Fruit fly (Drosophila melanogaster): ENCODE data around the gene Tmem43.
A peak's percentile ranks its signal among the peaks of the same experiment; 100 is the strongest.

The Tmem43 gene

dm6 chr3L:7903489-7904150 is 11.3 kb downstream of the Tmem43 start (continued):
- TF ChIP-seq Side (GFP tag; optimal IDR thresholded peaks at IDR 0.05): peak; percentile 81
- TF ChIP-seq CG6175 (GFP tag; IDR thresholded peaks at IDR 0.05): peak; percentile 30; the same call in 1 of the 3 replicates
- TF ChIP-seq wek (GFP tag; optimal IDR thresholded peaks at IDR 0.05): peak; percentile 20
- TF ChIP-seq CG10654 (GFP tag; optimal IDR thresholded peaks at IDR 0.05): peak; percentile 75
- peak; percentile 77 to 83 for TF ChIP-seq Pdp1 (GFP tag; optimal IDR thresholded peaks at IDR 0.05)
- TF ChIP-seq CG7372 (GFP tag; IDR thresholded peaks at IDR 0.05): peak; percentile 45; the same call in 1 of the 2 replicates
- TF ChIP-seq CG10565 (GFP tag; optimal IDR thresholded peaks at IDR 0.05): no peak
- TF ChIP-seq TFAM (GFP tag; optimal IDR thresholded peaks at IDR 0.05): peak; percentile 44
- peak; percentile 77 for TF ChIP-seq Dek (tag; optimal IDR thresholded peaks at IDR 0.05)
- peak; percentile 74 for TF ChIP-seq H2.0 (GFP tag; IDR thresholded peaks at IDR 0.05)
- TF ChIP-seq chm (GFP tag; IDR thresholded peaks at IDR 0.05): peak; percentile 88
- TF ChIP-seq bigmax (GFP tag; optimal IDR thresholded peaks at IDR 0.05): no peak
- peak; percentile 40 to 96 for TF ChIP-seq bsh (GFP tag; optimal IDR thresholded peaks at IDR 0.05)
- TF ChIP-seq gsb (GFP tag; IDR thresholded peaks at IDR 0.05): 0 out of 2 replicates have a peak, but pooled peaks have one; percentile 15
- TF ChIP-seq CG6654 (GFP tag; optimal IDR thresholded peaks at IDR 0.05): peak; percentile 65
- TF ChIP-seq CG1792 (GFP tag; optimal IDR thresholded peaks at IDR 0.05): peak; percentile 77
- TF ChIP-seq nerfin-2 (GFP tag; IDR thresholded peaks at IDR 0.05; ENCODE audit: partially characterized antibody): no peak
- peak; percentile 88 for TF ChIP-seq NC2β (GFP tag; optimal IDR thresholded peaks at IDR 0.05)
- no peak; the same call in 1 of the 2 replicates for TF ChIP-seq CG10366 (GFP tag; IDR thresholded peaks at IDR 0.05)
- peak in 1 of 2 experiments; percentile 91 for TF ChIP-seq Eip74EF (GFP tag; optimal IDR thresholded peaks at IDR 0.05)
- peak; percentile 90 for TF ChIP-seq CG31441 (GFP tag; IDR thresholded peaks at IDR 0.05)
- no peak for TF ChIP-seq Scr (GFP tag; IDR thresholded peaks at IDR 0.05; ENCODE audit: partially characterized antibody)
- peak; percentile 76 for TF ChIP-seq dm (GFP tag; optimal IDR thresholded peaks at IDR 0.05)
- peak; percentile 19 for TF ChIP-seq gro (GFP tag; optimal IDR thresholded peaks at IDR 0.05)
- peak; percentile 71 for TF ChIP-seq CG1603 (tag; optimal IDR thresholded peaks at IDR 0.05)
- peak; percentile 82 for TF ChIP-seq CG17385 (GFP tag; optimal IDR thresholded peaks at IDR 0.05)
- peak; percentile 88 for TF ChIP-seq CG10147 (GFP tag; optimal IDR thresholded peaks at IDR 0.05)
- TF ChIP-seq Lpt (GFP tag; optimal IDR thresholded peaks at IDR 0.05): no peak
- TF ChIP-seq Six4 (GFP tag; optimal IDR thresholded peaks at IDR 0.05): peak; percentile 83
- no peak for TF ChIP-seq sr (GFP tag; IDR thresholded peaks at IDR 0.05)
- TF ChIP-seq emc (GFP tag; optimal IDR thresholded peaks at IDR 0.05): peak; percentile 16
- TF ChIP-seq corto (GFP tag; optimal IDR thresholded peaks at IDR 0.05): no peak
- TF ChIP-seq CG8388 (GFP tag; optimal IDR thresholded peaks at IDR 0.05): peak; percentile 87
- peak; percentile 72 for TF ChIP-seq klu (GFP tag; IDR thresholded peaks at IDR 0.05)
- TF ChIP-seq CG6272 (GFP tag; IDR thresholded peaks at IDR 0.05): peak; percentile 66
- no peak for TF ChIP-seq lbe (GFP tag; optimal IDR thresholded peaks at IDR 0.05)
- no peak for TF ChIP-seq pan (optimal IDR thresholded peaks at IDR 0.05)
- peak in 1 of 2 experiments; percentile 76 for TF ChIP-seq pan (GFP tag; optimal IDR thresholded peaks at IDR 0.05 in 1 of 2, IDR thresholded peaks at IDR 0.05 in 1 of 2)
- peak; percentile 92 for TF ChIP-seq CG17361 (GFP tag; IDR thresholded peaks at IDR 0.05)
- peak; percentile 78 for TF ChIP-seq CG8359 (GFP tag; optimal IDR thresholded peaks at IDR 0.05; ENCODE audit: borderline replicate concordance)
- TF ChIP-seq CG12942 (GFP tag; optimal IDR thresholded peaks at IDR 0.05): peak; percentile 63
- TF ChIP-seq slbo (GFP tag; IDR thresholded peaks at IDR 0.05): peak; percentile 83
- TF ChIP-seq sug (tag; optimal IDR thresholded peaks at IDR 0.05): no peak
- TF ChIP-seq CG14710 (tag; optimal IDR thresholded peaks at IDR 0.05): peak; percentile 92
- TF ChIP-seq CG18599 (GFP tag; optimal IDR thresholded peaks at IDR 0.05): peak; percentile 79
- peak; percentile 70 for TF ChIP-seq scrt (GFP tag; optimal IDR thresholded peaks at IDR 0.05)
- TF ChIP-seq CG3847 (GFP tag; IDR thresholded peaks at IDR 0.05): peak; percentile 65; the same call in 1 of the 2 replicates
- TF ChIP-seq jumu (GFP tag; optimal IDR thresholded peaks at IDR 0.05): peak; percentile 67
- TF ChIP-seq CG7786 (GFP tag; optimal IDR thresholded peaks at IDR 0.05): peak; percentile 83
